Fruit fly (Drosophila melanogaster) whole organism, adult: ENCODE measurements around the gene CG3713.

Experiments used
- CG11617 ChIP-seq: fragments of 200-800 bp; sonication (Bioruptor generic); optimal IDR thresholded peaks from 2 replicates; lab custom pipeline; 2017; ENCODE audit warnings: mild to moderate bottlenecking, missing biosample characterization, missing genetic modification reagents, missing genetic modification characterization
- CG12768 ChIP-seq: fragments of 200-800 bp; sonication (Bioruptor generic); optimal IDR thresholded peaks from 2 replicates; lab custom pipeline; 2017; ENCODE audit warnings: missing biosample characterization, missing genetic modification characterization, mild to moderate bottlenecking, moderate library complexity, missing genetic modification reagents
- CG14711 ChIP-seq: fragments of 200-800 bp; sonication (Bioruptor generic); optimal IDR thresholded peaks from 2 replicates; lab custom pipeline; 2018; ENCODE audit warnings: missing biosample characterization, mild to moderate bottlenecking, missing genetic modification characterization, moderate library complexity
- CG1620 ChIP-seq: fragments of 200-800 bp; sonication (Bioruptor generic); optimal IDR thresholded peaks from 2 replicates; lab custom pipeline; 2016; ENCODE audit warnings: missing biosample characterization, missing genetic modification characterization
- CG33017 ChIP-seq: fragments of 200-800 bp; sonication (Bioruptor generic); optimal IDR thresholded peaks from 2 replicates; lab custom pipeline; 2018; ENCODE audit warnings: missing biosample characterization, mild to moderate bottlenecking, missing genetic modification characterization, moderate library complexity
- CG7045 ChIP-seq: fragments of 200-800 bp; sonication (Bioruptor generic); optimal IDR thresholded peaks from 2 replicates; lab custom pipeline; 2017; ENCODE audit warnings: missing biosample characterization, mild to moderate bottlenecking, missing genetic modification characterization
- Clk ChIP-seq: fragments of 200-800 bp; sonication (Bioruptor generic); optimal IDR thresholded peaks from 2 replicates; lab custom pipeline; 2017; ENCODE audit warnings: missing biosample characterization, missing genetic modification characterization
- Crg-1 ChIP-seq: fragments of 200-800 bp; sonication (Bioruptor generic); optimal IDR thresholded peaks from 2 replicates; lab custom pipeline; 2016; ENCODE audit warnings: missing biosample characterization, missing genetic modification characterization
- Hr96 ChIP-seq: fragments of 200-800 bp; sonication (Bioruptor generic); optimal IDR thresholded peaks from 2 replicates; lab custom pipeline; 2016; ENCODE audit warnings: missing biosample characterization, missing genetic modification characterization
- bab1 ChIP-seq: fragments of 200-800 bp; sonication (Bioruptor generic); optimal IDR thresholded peaks from 3 replicates; lab custom pipeline; 2019; ENCODE audit warnings: missing biosample characterization, mild to moderate bottlenecking, missing genetic modification characterization, moderate library complexity
- cic ChIP-seq: fragments of 200-800 bp; sonication (Bioruptor generic); optimal IDR thresholded peaks from 2 replicates; lab custom pipeline; 2017; ENCODE audit warnings: missing biosample characterization, mild to moderate bottlenecking, missing genetic modification characterization, moderate library complexity
- cnc ChIP-seq, 2 experiments: fragments of >200 bp; optimal IDR thresholded peaks; 2 replicates each; lab custom pipeline; 2017
- kay ChIP-seq: fragments of 200-800 bp; sonication (Bioruptor generic); peaks from one replicate; lab custom pipeline; 2016; ENCODE audit warnings: missing biosample characterization, missing genetic modification characterization, borderline replicate concordance
- pad ChIP-seq: fragments of 200-800 bp; sonication (Bioruptor generic); optimal IDR thresholded peaks from 3 replicates; lab custom pipeline; 2017; ENCODE audit warnings: missing biosample characterization, missing genetic modification characterization, mild to moderate bottlenecking, moderate library complexity, missing genetic modification reagents

- TF ChIP-seq bab1 (GFP tag; lab: Kevin White, UChicago), result no peak
- TF ChIP-seq Clk, result no peak
- no peak for TF ChIP-seq CG1620 (GFP tag; lab: Kevin White, UChicago)
- TF ChIP-seq Crg-1 (GFP tag; lab: Kevin White, UChicago), result no peak
- no peak for TF ChIP-seq CG12768
- no peak for TF ChIP-seq kay (GFP tag; lab: Kevin White, UChicago)
- TF ChIP-seq cic (GFP tag; lab: Kevin White, UChicago), result no peak
- no peak for TF ChIP-seq CG7045 (GFP tag; lab: Kevin White, UChicago)
- no peak for TF ChIP-seq CG33017 (tag; lab: Kevin White, UChicago)
- no peak for TF ChIP-seq cnc (optimal IDR thresholded peaks at IDR 0.05; lab: Kevin White, UChicago)
- no peak for TF ChIP-seq CG11617 (GFP tag; lab: Kevin White, UChicago)
- TF ChIP-seq Hr96 (GFP tag; lab: Kevin White, UChicago), result no peak
- no peak for TF ChIP-seq CG14711 (tag; lab: Kevin White, UChicago)
- no peak for TF ChIP-seq pad (GFP tag; lab: Kevin White, UChicago)
Measured at dm6 chrX:838012-838411, 8.9 kb downstream of the CG3713 start.
